Fruit fly (Drosophila melanogaster) whole organism, embryonic: Measurements from ENCODE around the gene CG31538.

Source experiments
- Adf1 ChIP-seq: fragments of 200-800 bp; sonication (Bioruptor generic); IDR thresholded peaks from 2 replicates; pipeline ENCODE4 v1.3.6; 2022; ENCODE audit warnings: missing biosample characterization, missing genetic modification characterization
- BEAF-32 ChIP-seq: fragments of 200-800 bp; sonication (Bioruptor generic); optimal IDR thresholded peaks from 3 replicates; lab custom pipeline; 2017; ENCODE audit warnings: missing biosample characterization, missing genetic modification characterization, mild to moderate bottlenecking, moderate library complexity, missing genetic modification reagents
- Bgb ChIP-seq: fragments of 200-800 bp; sonication (Bioruptor generic); IDR thresholded peaks from 2 replicates; pipeline ENCODE4 v1.3.6; 2022; ENCODE audit warnings: missing biosample characterization, missing genetic modification characterization; ENCODE audit not compliant: partially characterized antibody
- CG10209 ChIP-seq: fragments of 200-800 bp; sonication (Bioruptor generic); optimal IDR thresholded peaks from 3 replicates; lab custom pipeline; 2017; ENCODE audit warnings: missing biosample characterization, mild to moderate bottlenecking, missing genetic modification characterization, missing genetic modification reagents
- CG11398 ChIP-seq: fragments of 200-800 bp; sonication (Bioruptor generic); optimal IDR thresholded peaks from 2 replicates; lab custom pipeline; 2016; ENCODE audit warnings: missing biosample characterization, missing genetic modification characterization
- CG11696 ChIP-seq: fragments of 200-800 bp; sonication (Bioruptor generic); IDR thresholded peaks from 2 replicates; pipeline ENCODE4 v1.3.6; 2022; ENCODE audit warnings: missing biosample characterization, missing genetic modification characterization
- CG18476 ChIP-seq: fragments of 200-800 bp; sonication (Bioruptor generic); optimal IDR thresholded peaks from 2 replicates; lab custom pipeline; 2016; ENCODE audit warnings: missing biosample characterization, mild to moderate bottlenecking, missing genetic modification characterization
- CG2120 ChIP-seq: fragments of 200-800 bp; sonication (Bioruptor generic); optimal IDR thresholded peaks from 3 replicates; lab custom pipeline; 2016; ENCODE audit warnings: missing biosample characterization, missing genetic modification characterization
- CG2712 ChIP-seq: fragments of 200-800 bp; optimal IDR thresholded peaks from 3 replicates; lab custom pipeline; 2019; ENCODE audit warnings: missing biosample characterization, mild to moderate bottlenecking, missing genetic modification characterization, moderate library complexity
- CG3163 ChIP-seq: fragments of 200-800 bp; sonication (Bioruptor generic); optimal IDR thresholded peaks from 3 replicates; lab custom pipeline; 2016; ENCODE audit warnings: missing biosample characterization, missing genetic modification characterization
- CG32532 ChIP-seq: fragments of 200-800 bp; sonication (Bioruptor generic); IDR thresholded peaks from 2 replicates; pipeline ENCODE4 v1.3.6; 2022; ENCODE audit warnings: missing biosample characterization, missing genetic modification characterization
- CG34422 ChIP-seq: fragments of 200-800 bp; sonication (Bioruptor generic); IDR thresholded peaks from 3 replicates; pipeline ENCODE4 v1.3.6; 2022; ENCODE audit warnings: missing biosample characterization, missing genetic modification characterization
- CG4282 ChIP-seq: fragments of 200-800 bp; sonication (Bioruptor generic); optimal IDR thresholded peaks from 2 replicates; lab custom pipeline; 2016; ENCODE audit warnings: missing biosample characterization, missing genetic modification characterization
- CG4617 ChIP-seq: fragments of 200-800 bp; sonication (Bioruptor generic); optimal IDR thresholded peaks from 3 replicates; lab custom pipeline; 2016; ENCODE audit warnings: missing biosample characterization, missing genetic modification characterization, borderline replicate concordance
- CG4820 ChIP-seq: fragments of 200-800 bp; sonication (Bioruptor generic); optimal IDR thresholded peaks from 3 replicates; lab custom pipeline; 2016; ENCODE audit warnings: missing biosample characterization, missing genetic modification characterization
- CG6765 ChIP-seq: fragments of 200-800 bp; sonication (Bioruptor generic); optimal IDR thresholded peaks from 3 replicates; lab custom pipeline; 2017; ENCODE audit warnings: missing biosample characterization, mild to moderate bottlenecking, missing genetic modification characterization
- CG8281 ChIP-seq: fragments of 200-800 bp; sonication (Bioruptor generic); optimal IDR thresholded peaks from 2 replicates; lab custom pipeline; 2018; ENCODE audit warnings: missing biosample characterization, mild to moderate bottlenecking, missing genetic modification characterization, moderate library complexity
- D ChIP-seq, 2 experiments: fragments of 200-800 bp in 1 of 2; fragments of >200 bp in 1 of 2; sonication (Bioruptor generic) in 1 of 2; optimal IDR thresholded peaks; 2 replicates in 1 of 2; 3 replicates in 1 of 2; lab custom pipeline; 2017; ENCODE audit warnings: mild to moderate bottlenecking in 1 of 2, missing biosample characterization in 1 of 2, missing genetic modification characterization in 1 of 2, missing genetic modification reagents in 1 of 2
- D19A ChIP-seq: fragments of 200-800 bp; optimal IDR thresholded peaks from 3 replicates; lab custom pipeline; 2019; ENCODE audit warnings: missing biosample characterization, mild to moderate bottlenecking, missing genetic modification characterization, moderate library complexity
- Dll ChIP-seq: fragments of 200-800 bp; sonication (Bioruptor generic); IDR thresholded peaks from 4 replicates; pipeline ENCODE4 v1.3.6; 2022; ENCODE audit warnings: missing biosample characterization, missing genetic modification characterization; ENCODE audit not compliant: partially characterized antibody
- E2f1 ChIP-seq: fragments of 200-800 bp; sonication (Bioruptor generic); IDR thresholded peaks from 2 replicates; pipeline ENCODE4 v1.3.6; 2022; ENCODE audit warnings: missing biosample characterization, missing genetic modification characterization
- HLH4C ChIP-seq: fragments of 200-800 bp; sonication (Bioruptor generic); IDR thresholded peaks from 3 replicates; pipeline ENCODE4 v1.3.6; 2022; ENCODE audit warnings: missing biosample characterization, missing genetic modification characterization; ENCODE audit not compliant: partially characterized antibody
- Hand ChIP-seq: fragments of 200-800 bp; sonication (Bioruptor generic); optimal IDR thresholded peaks from 2 replicates; lab custom pipeline; 2017; ENCODE audit warnings: mild to moderate bottlenecking, missing biosample characterization, missing genetic modification reagents, missing genetic modification characterization
- Lim3 ChIP-seq: fragments of 200-800 bp; sonication (Bioruptor generic); IDR thresholded peaks from 2 replicates; pipeline ENCODE4 v1.3.6; 2022; ENCODE audit warnings: missing biosample characterization, missing genetic modification characterization
- Ssrp ChIP-seq: fragments of 200-800 bp; sonication (Bioruptor generic); optimal IDR thresholded peaks from 2 replicates; lab custom pipeline; 2018; ENCODE audit warnings: missing biosample characterization, mild to moderate bottlenecking, missing genetic modification characterization, moderate library complexity
- ara ChIP-seq: fragments of 200-800 bp; sonication (Bioruptor generic); IDR thresholded peaks from 2 replicates; pipeline ENCODE4 v1.3.6; 2022; ENCODE audit warnings: missing biosample characterization, missing genetic modification characterization
- bab2 ChIP-seq: fragments of 200-800 bp; sonication (Bioruptor generic); optimal IDR thresholded peaks from 2 replicates; lab custom pipeline; 2016; ENCODE audit warnings: missing biosample characterization, missing genetic modification characterization
- bbx ChIP-seq: fragments of 200-800 bp; sonication (Bioruptor generic); IDR thresholded peaks from 2 replicates; pipeline ENCODE4 v1.3.6; 2022; ENCODE audit warnings: missing biosample characterization, missing genetic modification characterization; ENCODE audit not compliant: partially characterized antibody
- chif ChIP-seq, 2 experiments: fragments of 200-800 bp; sonication (Bioruptor generic); optimal IDR thresholded peaks; 3 replicates each; lab custom pipeline; 2016; ENCODE audit warnings: missing biosample characterization in 2 of 2, missing genetic modification characterization in 2 of 2
- esg ChIP-seq: fragments of 200-800 bp; sonication (Bioruptor generic); conservative IDR thresholded peaks from 2 replicates; pipeline ENCODE4 v1.3.6; 2022; ENCODE audit warnings: missing biosample characterization, missing genetic modification characterization
- gcm2 ChIP-seq: fragments of 200-800 bp; sonication (Bioruptor generic); optimal IDR thresholded peaks from 2 replicates; lab custom pipeline; 2016; ENCODE audit warnings: missing biosample characterization, missing genetic modification characterization
- her ChIP-seq: fragments of 200-800 bp; sonication (Bioruptor generic); optimal IDR thresholded peaks from 2 replicates; lab custom pipeline; 2016; ENCODE audit warnings: missing biosample characterization, missing genetic modification characterization
- hkb ChIP-seq, 2 experiments: fragments of 200-800 bp in 1 of 2; fragments of >200 bp in 1 of 2; sonication (Bioruptor generic) in 1 of 2; IDR thresholded peaks in 1 of 2; optimal IDR thresholded peaks in 1 of 2; 2 replicates each; pipeline versions ENCODE4 v1.3.6 to Lab custom; 2017 to 2022; ENCODE audit warnings: missing biosample characterization in 1 of 2, missing genetic modification characterization in 1 of 2
- insv ChIP-seq, 2 experiments: fragments of 200-800 bp; sonication (Bioruptor generic); optimal IDR thresholded peaks; 3 replicates each; lab custom pipeline; 2016 to 2018; ENCODE audit warnings: missing biosample characterization in 2 of 2, missing genetic modification characterization in 2 of 2
- ken ChIP-seq: fragments of 200-800 bp; sonication (Bioruptor generic); IDR thresholded peaks from 3 replicates; pipeline ENCODE4 v1.3.6; 2022; ENCODE audit warnings: missing biosample characterization, missing genetic modification characterization
- oc ChIP-seq: fragments of 200-800 bp; sonication (Bioruptor generic); optimal IDR thresholded peaks from 2 replicates; lab custom pipeline; 2018; ENCODE audit warnings: missing biosample characterization, mild to moderate bottlenecking, missing genetic modification characterization, moderate library complexity
- odd ChIP-seq: fragments of 200-800 bp; sonication (Bioruptor generic); optimal IDR thresholded peaks from 2 replicates; lab custom pipeline; 2017; ENCODE audit warnings: missing biosample characterization, mild to moderate bottlenecking, missing genetic modification characterization
- pfk ChIP-seq: fragments of 200-800 bp; sonication (Bioruptor generic); optimal IDR thresholded peaks from 2 replicates; lab custom pipeline; 2018; ENCODE audit warnings: missing biosample characterization, mild to moderate bottlenecking, missing genetic modification characterization, moderate library complexity
- rib ChIP-seq: fragments of 200-800 bp; sonication (Bioruptor generic); IDR thresholded peaks from 2 replicates; pipeline ENCODE4 v1.3.6; 2022; ENCODE audit warnings: missing biosample characterization, missing genetic modification characterization
- run ChIP-seq: fragments of 200-800 bp; sonication (Bioruptor generic); optimal IDR thresholded peaks from 3 replicates; lab custom pipeline; 2018; ENCODE audit warnings: missing biosample characterization, mild to moderate bottlenecking, missing genetic modification characterization
- scrt ChIP-seq: fragments of 200-800 bp; sonication (Bioruptor generic); optimal IDR thresholded peaks from 2 replicates; lab custom pipeline; 2018; ENCODE audit warnings: missing biosample characterization, mild to moderate bottlenecking, missing genetic modification characterization, moderate library complexity
- tin ChIP-seq: fragments of 200-800 bp; sonication (Bioruptor generic); optimal IDR thresholded peaks from 3 replicates; lab custom pipeline; 2016; ENCODE audit warnings: missing biosample characterization, missing genetic modification characterization
- tup ChIP-seq: fragments of 200-800 bp; sonication (Bioruptor generic); optimal IDR thresholded peaks from 2 replicates; lab custom pipeline; 2016; ENCODE audit warnings: missing biosample characterization, mild to moderate bottlenecking, missing genetic modification characterization, moderate library complexity
- unc-4 ChIP-seq: fragments of 200-800 bp; sonication (Bioruptor generic); IDR thresholded peaks from 2 replicates; pipeline ENCODE4 v1.3.6; 2022; ENCODE audit warnings: missing biosample characterization, missing genetic modification characterization; ENCODE audit not compliant: partially characterized antibody
- zf30C ChIP-seq: fragments of 200-800 bp; sonication (Bioruptor generic); optimal IDR thresholded peaks from 3 replicates; lab custom pipeline; 2018; ENCODE audit warnings: missing biosample characterization, mild to moderate bottlenecking, missing genetic modification characterization
- zfh1 ChIP-seq: fragments of 200-800 bp; sonication (Bioruptor generic); IDR thresholded peaks from 3 replicates; pipeline ENCODE4 v1.3.6; 2022; ENCODE audit warnings: missing biosample characterization, missing genetic modification characterization

Gene CG31538

dm6 chr3R:5264251-5265098 is 13.2 kb downstream of the CG31538 start (continued):
- TF ChIP-seq BEAF-32 (GFP tag; lab: Kevin White, UChicago) (no peak), tup (GFP tag; lab: Kevin White, UChicago) (no peak), Bgb (GFP tag; lab: Robert Waterston, UW) (peak; percentile 41; the same call in 1 of the 2 replicates), hkb (optimal IDR thresholded peaks at IDR 0.05; lab: Kevin White, UChicago) (peak; percentile 50), hkb (GFP tag; IDR thresholded peaks at IDR 0.05; lab: Robert Waterston, UW) (0 out of 2 replicates have a peak, but pooled peaks have one; percentile 11), odd (GFP tag; lab: Kevin White, UChicago) (peak; percentile 45), esg (GFP tag; lab: Robert Waterston, UW) (no peak), bbx (GFP tag; lab: Robert Waterston, UW) (peak; percentile 61; the same call in 1 of the 2 replicates), CG3163 (GFP tag; lab: Kevin White, UChicago) (peak; percentile 76), ara (GFP tag; lab: Robert Waterston, UW) (no peak), HLH4C (GFP tag; lab: Robert Waterston, UW) (no peak; the same call in 2 of the 3 replicates), bab2 (no peak), CG4617 (GFP tag; lab: Kevin White, UChicago) (no peak), CG11398 (GFP tag; lab: Kevin White, UChicago) (no peak), rib (GFP tag; lab: Robert Waterston, UW) (no peak), zf30C (GFP tag; lab: Kevin White, UChicago) (no peak), D (optimal IDR thresholded peaks at IDR 0.05; lab: Kevin White, UChicago) (peak; percentile 48), D (GFP tag; optimal IDR thresholded peaks at IDR 0.05; lab: Kevin White, UChicago) (no peak), CG34422 (GFP tag; lab: Robert Waterston, UW) (no peak), unc-4 (GFP tag; lab: Robert Waterston, UW) (no peak; the same call in none of the 2 replicates), CG18476 (GFP tag; lab: Kevin White, UChicago) (no peak), CG4282 (GFP tag; lab: Kevin White, UChicago) (no peak), Dll (GFP tag; lab: Robert Waterston, UW) (0 out of 4 replicates have a peak, but pooled peaks have one; percentile 8), CG8281 (tag; lab: Kevin White, UChicago) (no peak), CG10209 (peak; percentile 37), zfh1 (GFP tag; lab: Robert Waterston, UW) (0 out of 3 replicates have a peak, but pooled peaks have one; percentile 32), scrt (GFP tag; lab: Kevin White, UChicago) (peak; percentile 33), CG32532 (GFP tag; lab: Robert Waterston, UW) (peak; percentile 33; the same call in 1 of the 2 replicates), D19A (peak; percentile 31), Lim3 (no peak), Adf1 (GFP tag; lab: Robert Waterston, UW) (no peak; the same call in 1 of the 2 replicates), CG4820 (no peak), CG6765 (GFP tag; lab: Kevin White, UChicago) (no peak), oc (no peak), E2f1 (GFP tag; lab: Robert Waterston, UW) (no peak), CG2120 (GFP tag; lab: Kevin White, UChicago) (peak; percentile 61), ken (GFP tag; lab: Robert Waterston, UW) (no peak), gcm2 (GFP tag; lab: Kevin White, UChicago) (no peak), tin (no peak), Ssrp (tag; lab: Kevin White, UChicago) (no peak), CG11696 (GFP tag; lab: Robert Waterston, UW) (no peak), Hand (GFP tag; lab: Kevin White, UChicago) (no peak), insv (GFP tag; optimal IDR thresholded peaks at IDR 0.05; lab: Kevin White, UChicago) (peak in 1 of 2 experiments; percentile 9), her (GFP tag; lab: Kevin White, UChicago) (peak; percentile 37), CG2712 (tag; lab: Kevin White, UChicago) (peak; percentile 45), chif (GFP tag; optimal IDR thresholded peaks at IDR 0.05; lab: Kevin White, UChicago) (peak; percentile 15 to 16), pfk (GFP tag; lab: Kevin White, UChicago) (no peak), run (tag; lab: Kevin White, UChicago) (no peak)
